Worm (Caenorhabditis elegans): ENCODE results near the gene clec-51.

DNA sequence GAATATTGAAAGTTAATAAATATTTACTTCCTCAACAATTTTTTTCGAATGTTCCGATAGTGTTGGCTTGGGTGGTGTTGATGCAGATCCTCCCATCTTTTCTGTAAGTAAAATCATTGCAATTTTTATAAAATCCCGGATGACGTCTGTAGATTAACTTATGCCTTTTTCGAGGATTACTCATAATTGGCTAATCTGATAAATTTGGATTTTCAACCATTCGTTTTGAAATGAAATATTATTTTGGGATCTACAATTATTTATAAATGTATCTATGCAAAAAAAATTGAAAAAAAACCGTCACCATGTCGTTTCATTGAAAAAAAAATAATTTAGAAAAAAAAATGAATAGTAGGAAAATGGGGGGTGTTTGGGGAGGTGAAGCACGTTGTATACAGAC, 37.5 kb upstream of the clec-51 start, which contains the start of gene glrx-22:
- no peak for TF ChIP-seq nhr-11 (tag; optimal IDR thresholded peaks at IDR 0.05)
- no peak for TF ChIP-seq hlh-6 (tag; optimal IDR thresholded peaks at IDR 0.05)
